Worm (Caenorhabditis elegans) whole organism, L1 larva: Measurements from ENCODE around the gene ZK682.7.

Experiments
- C04F5.9 ChIP-seq: sonication (generic microtip); optimal IDR thresholded peaks from 2 replicates; lab custom pipeline; 2016; ENCODE audit warnings: missing genetic modification characterization, missing compliant biosample characterization
- C16A3.4 ChIP-seq: fragments of 150-350 bp; optimal IDR thresholded peaks from 2 replicates; lab custom pipeline; 2014; ENCODE audit warnings: missing biosample characterization, missing genetic modification characterization
- C34B4.2 ChIP-seq: sonication (generic microtip); optimal IDR thresholded peaks from 2 replicates; lab custom pipeline; 2017; ENCODE audit warnings: mild to moderate bottlenecking, missing genetic modification characterization, missing compliant biosample characterization
- Y116A8C.19 ChIP-seq: sonication (generic microtip); optimal IDR thresholded peaks from 2 replicates; lab custom pipeline; 2016; ENCODE audit warnings: missing compliant biosample characterization, missing genetic modification characterization, borderline replicate concordance
- aha-1 ChIP-seq: fragments of 150-350 bp; optimal IDR thresholded peaks from 2 replicates; lab custom pipeline; 2014; ENCODE audit warnings: missing biosample characterization, missing genetic modification characterization
- alr-1 ChIP-seq: fragments of 200-800 bp; sonication (Bioruptor generic); optimal IDR thresholded peaks from 2 replicates; lab custom pipeline; 2018; ENCODE audit warnings: borderline replicate concordance, mild to moderate bottlenecking, missing genetic modification characterization, missing compliant biosample characterization
- ceh-88 ChIP-seq: fragments of 200-800 bp; sonication (Bioruptor generic); IDR thresholded peaks from 2 replicates; pipeline ENCODE4 v1.3.6; 2022; ENCODE audit warnings: missing genetic modification characterization, missing compliant biosample characterization
- dpl-1 ChIP-seq, 3 experiments: fragments of 150-350 bp in 2 of 3; sonication (generic microtip) in 1 of 3; optimal IDR thresholded peaks; 2 replicates each; lab custom pipeline; 2014 to 2017; ENCODE audit warnings: missing biosample characterization in 3 of 3, missing genetic modification characterization in 3 of 3, missing genetic modification reagents in 3 of 3
- dsc-1 ChIP-seq: sonication (generic microtip); optimal IDR thresholded peaks from 2 replicates; lab custom pipeline; 2016; ENCODE audit warnings: mild to moderate bottlenecking, missing genetic modification characterization, missing compliant biosample characterization
- egl-13 ChIP-seq: sonication (generic microtip); optimal IDR thresholded peaks from 2 replicates; lab custom pipeline; 2016; ENCODE audit warnings: missing genotype, missing genetic modification reagents, missing genetic modification characterization, missing compliant biosample characterization
- elt-3 ChIP-seq, 6 experiments: fragments of 150-350 bp in 1 of 6; sonication (generic microtip); optimal IDR thresholded peaks; 2 replicates each; lab custom pipeline; 2017 to 2018; ENCODE audit warnings: missing biosample characterization in 6 of 6, missing genetic modification characterization in 6 of 6, inconsistent platforms in 1 of 6
- ets-5 ChIP-seq: fragments of 200-800 bp; sonication (Bioruptor generic); IDR thresholded peaks from 2 replicates; pipeline ENCODE4 v1.3.6; 2022; ENCODE audit warnings: missing genetic modification characterization, missing compliant biosample characterization
- fkh-4 ChIP-seq: sonication (generic microtip); optimal IDR thresholded peaks from 2 replicates; lab custom pipeline; 2016; ENCODE audit warnings: missing compliant biosample characterization, missing genetic modification characterization, borderline replicate concordance
- fkh-8 ChIP-seq: sonication (generic microtip); optimal IDR thresholded peaks from 2 replicates; lab custom pipeline; 2016; ENCODE audit warnings: mild to moderate bottlenecking, missing genetic modification characterization, missing compliant biosample characterization
- fos-1 ChIP-seq: fragments of 150-350 bp; optimal IDR thresholded peaks from 2 replicates; lab custom pipeline; 2014; ENCODE audit warnings: missing biosample characterization, missing genetic modification characterization
- grh-1 ChIP-seq: fragments of 200-800 bp; sonication (Bioruptor generic); IDR thresholded peaks from 2 replicates; pipeline ENCODE4 v1.3.6; 2022; ENCODE audit warnings: missing genetic modification reagents, missing genetic modification characterization, missing compliant biosample characterization
- hpl-2 ChIP-seq: fragments of 150-350 bp; optimal IDR thresholded peaks from 2 replicates; lab custom pipeline; 2014; ENCODE audit warnings: missing biosample characterization, missing genetic modification reagents, missing genetic modification characterization
- irx-1 ChIP-seq: sonication (generic microtip); optimal IDR thresholded peaks from 2 replicates; lab custom pipeline; 2016; ENCODE audit warnings: missing genetic modification characterization, missing compliant biosample characterization
- lin-14 ChIP-seq: fragments of 200-800 bp; sonication (Bioruptor generic); optimal IDR thresholded peaks from 2 replicates; lab custom pipeline; 2018; ENCODE audit warnings: mild to moderate bottlenecking, missing genetic modification characterization, moderate library complexity, missing compliant biosample characterization
- lin-15B ChIP-seq: fragments of 150-350 bp; sonication (generic microtip); optimal IDR thresholded peaks from 3 replicates; lab custom pipeline; 2014; ENCODE audit warnings: missing biosample characterization, missing genetic modification characterization
- lin-35 ChIP-seq, 2 experiments: fragments of 150-350 bp; optimal IDR thresholded peaks; 2 replicates each; lab custom pipeline; 2014; ENCODE audit warnings: missing biosample characterization in 2 of 2, missing genetic modification characterization in 2 of 2, missing genetic modification reagents in 2 of 2
- lir-3 ChIP-seq: sonication (generic microtip); optimal IDR thresholded peaks from 2 replicates; lab custom pipeline; 2016; ENCODE audit warnings: mild to moderate bottlenecking, missing genetic modification characterization, moderate library complexity, missing compliant biosample characterization; ENCODE audit not compliant: poor library complexity
- mab-9 ChIP-seq: fragments of 200-800 bp; sonication (Bioruptor generic); IDR thresholded peaks from 2 replicates; pipeline ENCODE4 v1.3.6; 2022; ENCODE audit warnings: missing genetic modification reagents, missing genetic modification characterization, missing compliant biosample characterization
- mef-2 ChIP-seq: fragments of 150-350 bp; optimal IDR thresholded peaks from 2 replicates; lab custom pipeline; 2014; ENCODE audit warnings: missing biosample characterization, missing genetic modification characterization
- mep-1 ChIP-seq: fragments of 150-350 bp; optimal IDR thresholded peaks from 2 replicates; lab custom pipeline; 2014; ENCODE audit warnings: missing biosample characterization, missing genetic modification characterization
- nhr-11 ChIP-seq: fragments of 150-350 bp; optimal IDR thresholded peaks from 2 replicates; lab custom pipeline; 2014; ENCODE audit warnings: missing biosample characterization, missing genetic modification characterization
- nhr-12 ChIP-seq: sonication (generic microtip); optimal IDR thresholded peaks from 2 replicates; lab custom pipeline; 2017; ENCODE audit warnings: missing biosample characterization, missing genetic modification characterization
- nhr-19 ChIP-seq: fragments of 200-800 bp; sonication (Bioruptor generic); conservative IDR thresholded peaks from 2 replicates; pipeline ENCODE4 v1.3.6; 2022; ENCODE audit warnings: missing genetic modification characterization, missing compliant biosample characterization
- nhr-20 ChIP-seq: sonication (generic microtip); optimal IDR thresholded peaks from 2 replicates; lab custom pipeline; 2016; ENCODE audit warnings: mild to moderate bottlenecking, missing genetic modification characterization, missing compliant biosample characterization
- nhr-28 ChIP-seq: fragments of 150-350 bp; optimal IDR thresholded peaks from 2 replicates; lab custom pipeline; 2014; ENCODE audit warnings: missing biosample characterization, missing genetic modification characterization
- nhr-47 ChIP-seq: sonication (generic microtip); optimal IDR thresholded peaks from 2 replicates; lab custom pipeline; 2016; ENCODE audit warnings: mild to moderate bottlenecking, missing genetic modification characterization, moderate library complexity, missing compliant biosample characterization
- nhr-71 ChIP-seq: sonication (generic microtip); optimal IDR thresholded peaks from 2 replicates; lab custom pipeline; 2016; ENCODE audit warnings: mild to moderate bottlenecking, missing genetic modification characterization, moderate library complexity, missing compliant biosample characterization
- nhr-77 ChIP-seq: fragments of 150-350 bp; optimal IDR thresholded peaks from 2 replicates; lab custom pipeline; 2014; ENCODE audit warnings: missing biosample characterization, missing genetic modification characterization
- nhr-84 ChIP-seq: sonication (generic microtip); optimal IDR thresholded peaks from 2 replicates; lab custom pipeline; 2017; ENCODE audit warnings: missing biosample characterization, missing genetic modification characterization
- nhr-85 ChIP-seq: sonication (generic microtip); peaks from one replicate; lab custom pipeline; 2016; ENCODE audit warnings: missing genetic modification characterization, inconsistent platforms, missing compliant biosample characterization
- nhr-90 ChIP-seq: sonication (generic microtip); optimal IDR thresholded peaks from 2 replicates; lab custom pipeline; 2016; ENCODE audit warnings: mild to moderate bottlenecking, missing genetic modification characterization, missing compliant biosample characterization; ENCODE audit not compliant: poor library complexity
- pag-3 ChIP-seq: sonication (generic microtip); optimal IDR thresholded peaks from 2 replicates; lab custom pipeline; 2017; ENCODE audit warnings: missing genetic modification characterization, mild to moderate bottlenecking, missing compliant biosample characterization, antibody characterized with exemption, borderline replicate concordance; ENCODE audit not compliant: insufficient read depth
- pax-3 ChIP-seq: fragments of 200-800 bp; sonication (Bioruptor generic); optimal IDR thresholded peaks from 2 replicates; lab custom pipeline; 2018; ENCODE audit warnings: mild to moderate bottlenecking, missing genetic modification characterization, moderate library complexity, missing compliant biosample characterization
- pqm-1 ChIP-seq: sonication (generic microtip); optimal IDR thresholded peaks from 3 replicates; lab custom pipeline; 2017; ENCODE audit warnings: missing biosample characterization, missing genetic modification characterization
- snpc-4 ChIP-seq: fragments of 150-350 bp; optimal IDR thresholded peaks from 2 replicates; lab custom pipeline; 2014; ENCODE audit warnings: missing biosample characterization, missing genetic modification characterization
- sox-4 ChIP-seq: sonication (generic microtip); optimal IDR thresholded peaks from 2 replicates; lab custom pipeline; 2016; ENCODE audit warnings: missing genetic modification characterization, missing compliant biosample characterization
- sup-37 ChIP-seq: fragments of 200-800 bp; sonication (Bioruptor generic); optimal IDR thresholded peaks from 2 replicates; lab custom pipeline; 2018; ENCODE audit warnings: mild to moderate bottlenecking, missing genetic modification characterization, missing compliant biosample characterization
- swsn-7 ChIP-seq: sonication (generic microtip); optimal IDR thresholded peaks from 2 replicates; lab custom pipeline; 2016; ENCODE audit warnings: missing genetic modification characterization, missing compliant biosample characterization
- tlp-1 ChIP-seq: fragments of 150-350 bp; optimal IDR thresholded peaks from 2 replicates; lab custom pipeline; 2014; ENCODE audit warnings: missing biosample characterization, missing genetic modification characterization
- unc-30 ChIP-seq: sonication (generic microtip); optimal IDR thresholded peaks from 2 replicates; lab custom pipeline; 2017; ENCODE audit warnings: missing biosample characterization, missing genetic modification characterization
- unc-62 ChIP-seq: fragments of 150-350 bp; optimal IDR thresholded peaks from 2 replicates; lab custom pipeline; 2014; ENCODE audit warnings: missing biosample characterization, missing genetic modification reagents, missing genetic modification characterization
- vab-15 ChIP-seq: sonication (generic microtip); optimal IDR thresholded peaks from 2 replicates; lab custom pipeline; 2017; ENCODE audit warnings: missing genotype, mild to moderate bottlenecking, missing genetic modification characterization, missing compliant biosample characterization
- xbp-1 ChIP-seq: sonication (generic microtip); optimal IDR thresholded peaks from 2 replicates; lab custom pipeline; 2016; ENCODE audit warnings: missing genetic modification characterization, missing compliant biosample characterization
- zag-1 ChIP-seq: fragments of 150-350 bp; optimal IDR thresholded peaks from 2 replicates; lab custom pipeline; 2014; ENCODE audit warnings: missing biosample characterization, missing genetic modification characterization
- zip-4 ChIP-seq: fragments of 200-800 bp; sonication (Bioruptor generic); optimal IDR thresholded peaks from 2 replicates; lab custom pipeline; 2018; ENCODE audit warnings: mild to moderate bottlenecking, missing genetic modification characterization, moderate library complexity, missing compliant biosample characterization

ZK682.7 gene

DNA sequence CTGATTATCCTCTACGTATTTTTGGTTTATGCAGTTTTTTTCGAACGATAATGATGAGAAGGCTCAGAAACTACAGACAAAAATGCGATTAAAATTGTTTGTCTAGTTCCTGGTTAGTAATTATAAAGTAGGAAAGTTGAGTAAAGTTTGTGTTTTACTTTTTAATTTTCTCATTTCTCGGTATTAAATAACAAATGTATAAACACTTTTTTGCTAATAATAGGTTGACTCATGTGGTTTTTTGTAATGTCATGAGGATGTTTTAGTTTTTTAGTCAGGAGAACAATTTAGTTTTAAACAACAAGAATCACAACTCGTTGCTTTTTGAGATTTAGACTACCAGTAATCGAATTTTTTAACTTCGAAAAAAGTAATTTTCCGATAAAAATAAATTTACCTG lies 19.3 kb downstream of the ZK682.7 start:
- TF ChIP-seq sox-4 (tag; lab: Kevin White, UChicago) (peak; percentile 19), ets-5 (no peak), unc-30 (no peak), nhr-12 (tag; lab: Kevin White, UChicago) (no peak), nhr-77 (tag; lab: Kevin White, UChicago) (no peak), dsc-1 (tag; lab: Kevin White, UChicago) (peak; percentile 73), nhr-19 (GFP tag; lab: Robert Waterston, UW) (no peak), pag-3 (tag; lab: Kevin White, UChicago) (no peak), ceh-88 (no peak), lin-14 (GFP tag; lab: Kevin White, UChicago) (peak; percentile 31), fkh-8 (tag; lab: Kevin White, UChicago) (peak; percentile 54), nhr-71 (tag; lab: Kevin White, UChicago) (peak; percentile 65), hpl-2 (no peak), irx-1 (tag; lab: Kevin White, UChicago) (no peak), zip-4 (GFP tag; lab: Kevin White, UChicago) (no peak), nhr-20 (tag; lab: Kevin White, UChicago) (peak; percentile 3), nhr-84 (no peak), alr-1 (tag; lab: Kevin White, UChicago) (no peak), swsn-7 (tag; lab: Kevin White, UChicago) (no peak), snpc-4 (tag; lab: Kevin White, UChicago) (no peak), elt-3 (tag; optimal IDR thresholded peaks at IDR 0.05; lab: Kevin White, UChicago) (no peak), pax-3 (tag; lab: Kevin White, UChicago) (peak; percentile 57), mef-2 (tag; lab: Kevin White, UChicago) (no peak)

DNA sequence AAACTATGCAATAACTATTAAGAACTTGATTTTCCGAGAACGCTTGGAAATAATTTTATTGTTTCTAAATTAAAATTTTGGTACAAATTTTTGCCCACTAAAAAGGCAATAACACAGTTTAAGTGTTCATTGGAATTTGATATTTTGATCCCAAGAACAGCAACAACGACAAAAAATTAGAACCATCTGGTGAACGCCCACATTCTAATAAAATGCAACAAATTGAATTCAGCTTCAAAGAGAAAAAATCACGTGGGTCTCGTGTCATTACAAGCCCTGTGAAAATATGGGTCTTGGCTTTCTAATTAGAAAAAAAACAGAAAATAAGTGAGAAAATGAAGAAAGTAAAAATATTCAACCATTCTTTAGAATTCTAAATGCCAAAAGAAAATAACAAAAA lies 20.1 kb downstream of the ZK682.7 start:
- TF ChIP-seq nhr-90, result no peak
- TF ChIP-seq fkh-4 (tag; lab: Kevin White, UChicago), result peak; percentile 91
- TF ChIP-seq mep-1 (tag; lab: Kevin White, UChicago), result no peak
- TF ChIP-seq egl-13, result no peak
- no peak for TF ChIP-seq nhr-11
- TF ChIP-seq dsc-1 (tag; lab: Kevin White, UChicago), result peak; percentile 98
- peak; percentile 42 for TF ChIP-seq fkh-8 (tag; lab: Kevin White, UChicago)
- no peak for TF ChIP-seq C34B4.2 (tag; lab: Kevin White, UChicago)
- no peak for TF ChIP-seq nhr-20 (tag; lab: Kevin White, UChicago)
- no peak for TF ChIP-seq nhr-47 (tag; lab: Kevin White, UChicago)
- no peak for TF ChIP-seq tlp-1 (tag; lab: Kevin White, UChicago)
- TF ChIP-seq Y116A8C.19 (tag; lab: Kevin White, UChicago), result no peak
- no peak for TF ChIP-seq fos-1 (tag; lab: Kevin White, UChicago)
- no peak for TF ChIP-seq sup-37
- TF ChIP-seq lir-3 (tag; lab: Kevin White, UChicago), result no peak
- TF ChIP-seq zag-1, result no peak
- no peak for TF ChIP-seq pqm-1
- TF ChIP-seq unc-30, result no peak
- TF ChIP-seq lin-15B, result no peak
- TF ChIP-seq vab-15 (tag; lab: Kevin White, UChicago), result no peak
- TF ChIP-seq unc-62 (GFP tag; lab: Kevin White, UChicago), result no peak
- TF ChIP-seq nhr-85 (tag; lab: Kevin White, UChicago), result peak; percentile 56
- no peak for TF ChIP-seq mab-9 (GFP tag; lab: Robert Waterston, UW)
- TF ChIP-seq nhr-71 (tag; lab: Kevin White, UChicago), result peak; percentile 30
- TF ChIP-seq xbp-1, result no peak
- no peak for TF ChIP-seq C16A3.4 (tag; lab: Kevin White, UChicago)
- TF ChIP-seq nhr-77 (tag; lab: Kevin White, UChicago), result no peak
- no peak for TF ChIP-seq dpl-1 (GFP tag; optimal IDR thresholded peaks at IDR 0.05; lab: Kevin White, UChicago)
- TF ChIP-seq aha-1 (tag; lab: Kevin White, UChicago), result no peak
- no peak for TF ChIP-seq nhr-28 (tag; lab: Kevin White, UChicago)
- no peak for TF ChIP-seq grh-1 (GFP tag; lab: Robert Waterston, UW)
- TF ChIP-seq C04F5.9 (tag; lab: Kevin White, UChicago), result no peak
- TF ChIP-seq swsn-7 (tag; lab: Kevin White, UChicago), result no peak
- no peak for TF ChIP-seq lin-35 (GFP tag; optimal IDR thresholded peaks at IDR 0.05; lab: Kevin White, UChicago)
